Fruit fly (Drosophila melanogaster): ENCODE results near the gene Npc2h.
A peak's percentile ranks its signal among the peaks of the same experiment; 100 is the strongest.

Npc2h gene

DNA sequence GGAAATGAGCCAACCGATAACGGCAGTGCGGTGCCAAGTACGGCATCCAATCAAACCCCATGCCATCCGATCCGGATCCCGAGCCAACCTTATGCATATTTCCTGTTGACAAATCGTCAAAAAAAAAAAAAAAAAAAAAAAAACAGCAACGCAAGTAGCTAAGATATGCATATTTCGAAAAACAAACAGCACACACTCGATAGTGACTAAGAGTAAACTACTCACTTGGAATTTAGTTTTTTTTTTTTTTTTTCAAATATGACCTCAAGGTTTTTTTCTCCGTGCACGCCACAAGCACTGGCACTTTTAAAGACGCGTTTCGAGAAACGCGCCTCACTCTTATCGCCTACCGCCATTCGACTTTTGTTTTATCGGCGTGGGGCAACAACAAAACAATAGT is 29.2 kb upstream of the Npc2h start (continued):
- TF ChIP-seq CG14667 (GFP tag; IDR thresholded peaks at IDR 0.05) (no peak), CG1603 (tag; optimal IDR thresholded peaks at IDR 0.05) (no peak), CG4404 (GFP tag; IDR thresholded peaks at IDR 0.05) (no peak), CG8281 (tag; optimal IDR thresholded peaks at IDR 0.05) (no peak), psq (GFP tag; optimal IDR thresholded peaks at IDR 0.05) (no peak), CG14965 (GFP tag; optimal IDR thresholded peaks at IDR 0.05; ENCODE audit: borderline replicate concordance) (no peak), CG17802 (tag; optimal IDR thresholded peaks at IDR 0.05) (no peak), tgo (GFP tag; IDR thresholded peaks at IDR 0.05) (no peak), Lhr (GFP tag; optimal IDR thresholded peaks at IDR 0.05) (no peak), PHDP (tag; optimal IDR thresholded peaks at IDR 0.05) (peak; percentile 30), Ssrp (tag; optimal IDR thresholded peaks at IDR 0.05) (no peak), inv (GFP tag; IDR thresholded peaks at IDR 0.05; ENCODE audit: partially characterized antibody) (no peak), lbe (GFP tag; optimal IDR thresholded peaks at IDR 0.05) (no peak), shn (GFP tag; optimal IDR thresholded peaks at IDR 0.05) (no peak), repo (GFP tag; optimal IDR thresholded peaks at IDR 0.05) (no peak), ato (GFP tag; IDR thresholded peaks at IDR 0.05; ENCODE audit: partially characterized antibody) (no peak), Ravus (GFP tag; IDR thresholded peaks at IDR 0.05) (no peak), NfI (GFP tag; optimal IDR thresholded peaks at IDR 0.05) (no peak), Hmx (GFP tag; optimal IDR thresholded peaks at IDR 0.05) (no peak), bsh (GFP tag; optimal IDR thresholded peaks at IDR 0.05) (peak in 1 of 2 experiments; percentile 34), bowl (GFP tag; IDR thresholded peaks at IDR 0.05) (no peak), CG31365 (tag; optimal IDR thresholded peaks at IDR 0.05) (no peak), CG17385 (GFP tag; optimal IDR thresholded peaks at IDR 0.05) (no peak), CG33213 (GFP tag; optimal IDR thresholded peaks at IDR 0.05) (no peak), dimm (GFP tag; IDR thresholded peaks at IDR 0.05) (no peak), tio (GFP tag; optimal IDR thresholded peaks at IDR 0.05) (peak; percentile 24), amos (GFP tag; IDR thresholded peaks at IDR 0.05; ENCODE audit: partially characterized antibody) (no peak), CG16863 (GFP tag; optimal IDR thresholded peaks at IDR 0.05) (no peak), Nf-YB (GFP tag; optimal IDR thresholded peaks at IDR 0.05) (no peak), jumu (GFP tag; optimal IDR thresholded peaks at IDR 0.05) (no peak), CG4360 (GFP tag; IDR thresholded peaks at IDR 0.05) (peak; percentile 33; the same call in 1 of the 2 replicates), HHEX (GFP tag; optimal IDR thresholded peaks at IDR 0.05) (no peak), Scr (GFP tag; IDR thresholded peaks at IDR 0.05; ENCODE audit: partially characterized antibody) (no peak), CG14014 (GFP tag; IDR thresholded peaks at IDR 0.05) (no peak), kay (GFP tag; optimal IDR thresholded peaks at IDR 0.05) (no peak), dysf (GFP tag; IDR thresholded peaks at IDR 0.05) (0 out of 3 replicates have a peak, but pooled peaks have one; percentile 6), kni (GFP tag; optimal IDR thresholded peaks at IDR 0.05) (no peak), trh (GFP tag; optimal IDR thresholded peaks at IDR 0.05) (no peak), cad (GFP tag; optimal IDR thresholded peaks at IDR 0.05) (no peak), gt (GFP tag; IDR thresholded peaks at IDR 0.05) (no peak), CG6689 (GFP tag; IDR thresholded peaks at IDR 0.05) (no peak), CG12104 (GFP tag; optimal IDR thresholded peaks at IDR 0.05) (no peak), row (GFP tag; IDR thresholded peaks at IDR 0.05) (peak; percentile 47; the same call in 1 of the 3 replicates), Med (GFP tag) (peak; percentile 74), B-H1 (GFP tag; IDR thresholded peaks at IDR 0.05) (no peak; the same call in 2 of the 3 replicates), Nf-YC (tag; optimal IDR thresholded peaks at IDR 0.05) (no peak), Vsx1 (GFP tag; optimal IDR thresholded peaks at IDR 0.05) (no peak), Chrac-16 (GFP tag; optimal IDR thresholded peaks at IDR 0.05) (peak; percentile 4), nerfin-2 (GFP tag; IDR thresholded peaks at IDR 0.05; ENCODE audit: partially characterized antibody) (no peak), nmo (GFP tag; optimal IDR thresholded peaks at IDR 0.05) (no peak), emc (GFP tag; optimal IDR thresholded peaks at IDR 0.05) (no peak)

All from whole organism, embryonic.